Worm (Caenorhabditis elegans): Measurements from ENCODE around the gene F54A3.6.

DNA sequence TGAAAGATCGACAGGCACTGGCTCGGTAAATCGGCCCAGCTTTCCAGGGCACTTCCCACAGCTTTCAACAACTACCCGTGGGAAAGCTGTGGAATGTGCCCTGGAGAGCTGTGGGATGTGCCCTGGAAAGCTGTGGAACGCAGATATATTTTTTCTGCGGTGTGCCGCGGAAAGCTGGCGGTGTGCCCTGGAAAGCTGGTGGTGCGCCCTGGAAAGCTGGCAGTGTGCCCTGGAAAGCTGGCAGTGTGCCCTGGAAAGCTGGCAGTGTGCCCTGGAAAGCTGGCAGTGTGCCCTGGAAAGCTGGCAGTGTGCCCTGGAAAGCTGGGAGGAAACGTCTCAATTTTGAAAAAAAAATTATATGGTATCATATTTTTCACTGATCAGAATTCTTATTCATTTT, 41.5 kb upstream of the F54A3.6 start:
- no peak for TF ChIP-seq nhr-77 (tag; optimal IDR thresholded peaks at IDR 0.05)
- TF ChIP-seq ztf-11 (tag; optimal IDR thresholded peaks at IDR 0.05): no peak
- no peak for TF ChIP-seq nhr-23 (tag; optimal IDR thresholded peaks at IDR 0.05)
- no peak for TF ChIP-seq ceh-82 (tag; optimal IDR thresholded peaks at IDR 0.05)
- TF ChIP-seq blmp-1 (tag; optimal IDR thresholded peaks at IDR 0.05; ENCODE audit: insufficient read depth): no peak
- TF ChIP-seq zag-1 (tag; optimal IDR thresholded peaks at IDR 0.05): no peak
- no peak for TF ChIP-seq nhr-11 (tag; optimal IDR thresholded peaks at IDR 0.05)
- TF ChIP-seq gmeb-1 (tag; optimal IDR thresholded peaks at IDR 0.05): no peak
- no peak for TF ChIP-seq unc-55 (GFP tag; optimal IDR thresholded peaks at IDR 0.05)
- no peak for TF ChIP-seq skn-1 (tag; optimal IDR thresholded peaks at IDR 0.05)
